Fruit fly (Drosophila melanogaster) whole organism, embryonic: ENCODE results near the gene mRpL10.

Experiments used
- CG10267 ChIP-seq: fragments of 200-800 bp; sonication (Bioruptor generic); optimal IDR thresholded peaks from 2 replicates; lab custom pipeline; 2018; ENCODE audit warnings: missing biosample characterization, mild to moderate bottlenecking, missing genetic modification characterization, moderate library complexity
- CG12659 ChIP-seq: fragments of 200-800 bp; sonication (Bioruptor generic); optimal IDR thresholded peaks from 3 replicates; lab custom pipeline; 2017; ENCODE audit warnings: mild to moderate bottlenecking, missing biosample characterization, missing genetic modification reagents, missing genetic modification characterization
- CG12769 ChIP-seq: fragments of 200-800 bp; sonication (Bioruptor generic); optimal IDR thresholded peaks from 2 replicates; lab custom pipeline; 2019; ENCODE audit warnings: missing biosample characterization, mild to moderate bottlenecking, missing genetic modification characterization, moderate library complexity
- CG14014 ChIP-seq: fragments of 200-800 bp; sonication (Bioruptor generic); IDR thresholded peaks from 2 replicates; pipeline ENCODE4 v1.3.6; 2022; ENCODE audit warnings: missing biosample characterization, missing genetic modification characterization
- CG1529 ChIP-seq: fragments of 200-800 bp; sonication (Bioruptor generic); optimal IDR thresholded peaks from 3 replicates; lab custom pipeline; 2018; ENCODE audit warnings: missing biosample characterization, missing genetic modification characterization
- CG15479 ChIP-seq: fragments of 200-800 bp; sonication (Bioruptor generic); optimal IDR thresholded peaks from 3 replicates; lab custom pipeline; 2019; ENCODE audit warnings: missing biosample characterization, mild to moderate bottlenecking, missing genetic modification characterization, moderate library complexity
- CG17568 ChIP-seq: fragments of 200-800 bp; sonication (Bioruptor generic); optimal IDR thresholded peaks from 2 replicates; lab custom pipeline; 2018; ENCODE audit warnings: missing biosample characterization, mild to moderate bottlenecking, missing genetic modification characterization, moderate library complexity
- CG18764 ChIP-seq: fragments of 200-800 bp; sonication (Bioruptor generic); optimal IDR thresholded peaks from 3 replicates; lab custom pipeline; 2016; ENCODE audit warnings: missing biosample characterization, missing genetic modification characterization
- CG2129 ChIP-seq: fragments of 200-800 bp; sonication (Bioruptor generic); IDR thresholded peaks from 2 replicates; pipeline ENCODE4 v1.3.6; 2022; ENCODE audit warnings: missing biosample characterization, missing genetic modification characterization; ENCODE audit not compliant: partially characterized antibody
- CG3281 ChIP-seq: fragments of 200-800 bp; sonication (Bioruptor generic); optimal IDR thresholded peaks from 3 replicates; lab custom pipeline; 2017; ENCODE audit warnings: missing biosample characterization, mild to moderate bottlenecking, missing genetic modification characterization
- CG34422 ChIP-seq: fragments of 200-800 bp; sonication (Bioruptor generic); IDR thresholded peaks from 3 replicates; pipeline ENCODE4 v1.3.6; 2022; ENCODE audit warnings: missing biosample characterization, missing genetic modification characterization
- CG3995 ChIP-seq: fragments of 200-800 bp; sonication (Bioruptor generic); optimal IDR thresholded peaks from 3 replicates; lab custom pipeline; 2016; ENCODE audit warnings: missing biosample characterization, missing genetic modification characterization
- CG4424 ChIP-seq: fragments of 200-800 bp; sonication (Bioruptor generic); optimal IDR thresholded peaks from 3 replicates; lab custom pipeline; 2016; ENCODE audit warnings: missing biosample characterization, missing genetic modification characterization
- CG4730 ChIP-seq: fragments of 200-800 bp; sonication (Bioruptor generic); IDR thresholded peaks from 2 replicates; pipeline ENCODE4 v1.3.6; 2022; ENCODE audit warnings: missing biosample characterization, missing genetic modification characterization
- CG4820 ChIP-seq: fragments of 200-800 bp; sonication (Bioruptor generic); optimal IDR thresholded peaks from 3 replicates; lab custom pipeline; 2016; ENCODE audit warnings: missing biosample characterization, missing genetic modification characterization
- CG5180 ChIP-seq: fragments of 200-800 bp; sonication (Bioruptor generic); optimal IDR thresholded peaks from 3 replicates; lab custom pipeline; 2017; ENCODE audit warnings: missing biosample characterization, missing genetic modification characterization, mild to moderate bottlenecking, moderate library complexity, missing genetic modification reagents
- CG6683 ChIP-seq: fragments of 200-800 bp; sonication (Bioruptor generic); optimal IDR thresholded peaks from 2 replicates; lab custom pipeline; 2017; ENCODE audit warnings: missing biosample characterization, mild to moderate bottlenecking, missing genetic modification characterization, missing genetic modification reagents
- CG8089 ChIP-seq: fragments of 200-800 bp; sonication (Bioruptor generic); optimal IDR thresholded peaks from 3 replicates; lab custom pipeline; 2016; ENCODE audit warnings: missing biosample characterization, missing genetic modification characterization
- CG9215 ChIP-seq: fragments of 200-800 bp; sonication (Bioruptor generic); IDR thresholded peaks from 2 replicates; pipeline ENCODE4 v1.3.6; 2022; ENCODE audit warnings: missing biosample characterization, missing genetic modification characterization
- Chrac-16 ChIP-seq: fragments of 200-800 bp; sonication (Bioruptor generic); optimal IDR thresholded peaks from 3 replicates; lab custom pipeline; 2016; ENCODE audit warnings: missing biosample characterization, missing genetic modification characterization
- D19B ChIP-seq: fragments of 200-800 bp; sonication (Bioruptor generic); optimal IDR thresholded peaks from 2 replicates; lab custom pipeline; 2017; ENCODE audit warnings: missing biosample characterization, mild to moderate bottlenecking, missing genetic modification characterization
- Dbx ChIP-seq: fragments of 200-800 bp; sonication (Bioruptor generic); IDR thresholded peaks from 3 replicates; pipeline ENCODE4 v1.3.6; 2022; ENCODE audit warnings: missing biosample characterization, missing genetic modification characterization
- Dp ChIP-seq: fragments of 200-800 bp; sonication (Bioruptor generic); optimal IDR thresholded peaks from 2 replicates; lab custom pipeline; 2018; ENCODE audit warnings: missing biosample characterization, mild to moderate bottlenecking, missing genetic modification characterization, moderate library complexity
- Eip74EF ChIP-seq, 2 experiments: fragments of 200-800 bp in 1 of 2; fragments of >200 bp in 1 of 2; sonication (Bioruptor generic) in 1 of 2; optimal IDR thresholded peaks; 2 replicates each; lab custom pipeline; 2017 to 2019; ENCODE audit warnings: missing biosample characterization in 2 of 2, missing genetic modification characterization in 2 of 2, mild to moderate bottlenecking in 1 of 2, moderate library complexity in 1 of 2
- Ets97D ChIP-seq: fragments of 200-800 bp; sonication (Bioruptor generic); optimal IDR thresholded peaks from 3 replicates; lab custom pipeline; 2016; ENCODE audit warnings: missing biosample characterization, missing genetic modification characterization
- Fer3 ChIP-seq: fragments of 200-800 bp; sonication (Bioruptor generic); optimal IDR thresholded peaks from 2 replicates; lab custom pipeline; 2018; ENCODE audit warnings: missing biosample characterization, mild to moderate bottlenecking, missing genetic modification characterization, moderate library complexity
- HLHmδ ChIP-seq: fragments of 200-800 bp; sonication (Bioruptor generic); optimal IDR thresholded peaks from 2 replicates; lab custom pipeline; 2018; ENCODE audit warnings: missing biosample characterization, mild to moderate bottlenecking, missing genetic modification characterization, moderate library complexity
- Hr51 ChIP-seq, 2 experiments: fragments of 200-800 bp; sonication (Bioruptor generic); optimal IDR thresholded peaks; 2 replicates in 1 of 2; 3 replicates in 1 of 2; lab custom pipeline; 2016 to 2018; ENCODE audit warnings: missing biosample characterization in 2 of 2, missing genetic modification characterization in 2 of 2, mild to moderate bottlenecking in 1 of 2, moderate library complexity in 1 of 2
- Meics ChIP-seq: fragments of 200-800 bp; sonication (Bioruptor generic); optimal IDR thresholded peaks from 2 replicates; lab custom pipeline; 2017; ENCODE audit warnings: missing biosample characterization, mild to moderate bottlenecking, missing genetic modification characterization
- NC2β ChIP-seq: fragments of 200-800 bp; sonication (Bioruptor generic); optimal IDR thresholded peaks from 2 replicates; lab custom pipeline; 2016; ENCODE audit warnings: missing biosample characterization, missing genetic modification characterization
- NFAT ChIP-seq: fragments of 200-800 bp; sonication (Bioruptor generic); IDR thresholded peaks from 2 replicates; pipeline ENCODE4 v1.3.6; 2022; ENCODE audit warnings: missing biosample characterization, missing genetic modification characterization
- Nf-YB ChIP-seq: fragments of 200-800 bp; sonication (Bioruptor generic); optimal IDR thresholded peaks from 3 replicates; lab custom pipeline; 2019; ENCODE audit warnings: missing biosample characterization, mild to moderate bottlenecking, missing genetic modification characterization, moderate library complexity
- PHDP ChIP-seq: fragments of 200-800 bp; sonication (Bioruptor generic); optimal IDR thresholded peaks from 3 replicates; lab custom pipeline; 2018; ENCODE audit warnings: missing biosample characterization, mild to moderate bottlenecking, missing genetic modification characterization, moderate library complexity
- Rx ChIP-seq: fragments of 200-800 bp; sonication (Bioruptor generic); IDR thresholded peaks from 2 replicates; pipeline ENCODE4 v1.3.6; 2022; ENCODE audit warnings: missing biosample characterization, missing genetic modification characterization
- Sin3A ChIP-seq: fragments of >200 bp; optimal IDR thresholded peaks from 2 replicates; lab custom pipeline; 2018
- Sox100B ChIP-seq: fragments of 200-800 bp; sonication (Bioruptor generic); optimal IDR thresholded peaks from 3 replicates; lab custom pipeline; 2018; ENCODE audit warnings: missing biosample characterization, mild to moderate bottlenecking, missing genetic modification characterization
- Sry-β ChIP-seq: fragments of 200-800 bp; sonication (Bioruptor generic); optimal IDR thresholded peaks from 2 replicates; lab custom pipeline; 2018; ENCODE audit warnings: missing biosample characterization, mild to moderate bottlenecking, missing genetic modification characterization, moderate library complexity
- TFAM ChIP-seq: fragments of 200-800 bp; sonication (Bioruptor generic); optimal IDR thresholded peaks from 2 replicates; lab custom pipeline; 2017; ENCODE audit warnings: missing biosample characterization, missing genetic modification characterization, inconsistent platforms
- ci ChIP-seq: fragments of 200-800 bp; sonication (Bioruptor generic); IDR thresholded peaks from 3 replicates; pipeline ENCODE4 v1.3.6; 2022; ENCODE audit warnings: missing biosample characterization, missing genetic modification characterization
- disco-r ChIP-seq: fragments of 200-800 bp; sonication (Bioruptor generic); optimal IDR thresholded peaks from 2 replicates; lab custom pipeline; 2016; ENCODE audit warnings: missing biosample characterization, missing genetic modification characterization
- fru ChIP-seq: fragments of >200 bp; optimal IDR thresholded peaks from 2 replicates; lab custom pipeline; 2017
- jigr1 ChIP-seq: fragments of 200-800 bp; sonication (Bioruptor generic); IDR thresholded peaks from 3 replicates; pipeline ENCODE4 v1.3.6; 2022; ENCODE audit warnings: missing biosample characterization, missing genetic modification characterization
- ken ChIP-seq: fragments of 200-800 bp; sonication (Bioruptor generic); IDR thresholded peaks from 3 replicates; pipeline ENCODE4 v1.3.6; 2022; ENCODE audit warnings: missing biosample characterization, missing genetic modification characterization
- lbe ChIP-seq: fragments of 200-800 bp; sonication (Bioruptor generic); optimal IDR thresholded peaks from 2 replicates; lab custom pipeline; 2016; ENCODE audit warnings: missing biosample characterization, mild to moderate bottlenecking, missing genetic modification characterization
- maf-S ChIP-seq: fragments of 200-800 bp; sonication (Bioruptor generic); optimal IDR thresholded peaks from 2 replicates; lab custom pipeline; 2016; ENCODE audit warnings: missing biosample characterization, missing genetic modification characterization
- odd ChIP-seq: fragments of 200-800 bp; sonication (Bioruptor generic); optimal IDR thresholded peaks from 2 replicates; lab custom pipeline; 2017; ENCODE audit warnings: missing biosample characterization, mild to moderate bottlenecking, missing genetic modification characterization
- rib ChIP-seq: fragments of 200-800 bp; sonication (Bioruptor generic); IDR thresholded peaks from 2 replicates; pipeline ENCODE4 v1.3.6; 2022; ENCODE audit warnings: missing biosample characterization, missing genetic modification characterization
- sug ChIP-seq: fragments of 200-800 bp; optimal IDR thresholded peaks from 2 replicates; lab custom pipeline; 2019; ENCODE audit warnings: missing biosample characterization, mild to moderate bottlenecking, missing genetic modification characterization, moderate library complexity
- tll ChIP-seq, 2 experiments: fragments of 200-800 bp in 1 of 2; fragments of >200 bp in 1 of 2; sonication (Bioruptor generic) in 1 of 2; optimal IDR thresholded peaks; 2 replicates each; lab custom pipeline; 2017 to 2019; ENCODE audit warnings: missing biosample characterization in 2 of 2, missing genetic modification characterization in 2 of 2, mild to moderate bottlenecking in 1 of 2, moderate library complexity in 1 of 2
- tna ChIP-seq: fragments of 200-800 bp; sonication (Bioruptor generic); IDR thresholded peaks from 2 replicates; pipeline ENCODE4 v1.3.6; 2022; ENCODE audit warnings: missing biosample characterization, missing genetic modification characterization; ENCODE audit not compliant: partially characterized antibody
- trh ChIP-seq: fragments of 200-800 bp; sonication (Bioruptor generic); optimal IDR thresholded peaks from 2 replicates; lab custom pipeline; 2016; ENCODE audit warnings: missing biosample characterization, missing genetic modification characterization
- vfl ChIP-seq: fragments of 200-800 bp; sonication (Bioruptor generic); optimal IDR thresholded peaks from 2 replicates; lab custom pipeline; 2016; ENCODE audit warnings: missing biosample characterization, missing genetic modification characterization

mRpL10 gene

DNA sequence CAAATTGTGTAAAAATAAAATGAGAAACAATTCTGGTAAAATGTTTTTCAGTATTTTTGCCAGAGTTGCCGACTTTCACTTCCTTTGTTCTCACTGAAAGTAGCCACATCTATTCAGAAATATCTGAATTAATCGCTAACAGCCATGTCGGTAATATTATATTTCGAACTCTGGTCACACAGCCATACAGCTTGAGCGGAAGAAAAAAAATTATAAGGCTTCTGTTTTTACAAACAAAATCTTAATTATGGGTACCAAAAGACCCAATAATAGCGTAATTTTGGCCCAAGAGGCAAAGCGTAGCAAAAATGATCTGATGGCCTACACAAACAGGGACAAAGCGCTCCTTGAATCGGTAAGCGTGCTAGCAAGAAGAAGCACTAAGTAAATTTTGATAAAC, 47.6 kb upstream of the mRpL10 start, which contains the start of gene CG3436 (continued):
- no peak for TF ChIP-seq CG4820
- TF ChIP-seq Dp (GFP tag; lab: Kevin White, UChicago): peak; percentile 22
- TF ChIP-seq Meics (GFP tag; lab: Kevin White, UChicago): no peak
- no peak for TF ChIP-seq trh (GFP tag; lab: Kevin White, UChicago)
- TF ChIP-seq CG5180: no peak
- no peak for TF ChIP-seq CG14014 (GFP tag; lab: Robert Waterston, UW)
- TF ChIP-seq TFAM (GFP tag; lab: Kevin White, UChicago): no peak
- TF ChIP-seq CG1529 (GFP tag; lab: Kevin White, UChicago): no peak
- TF ChIP-seq D19B (GFP tag; lab: Kevin White, UChicago): no peak
- peak; percentile 44 for TF ChIP-seq Sin3A (lab: Kevin White, UChicago)
- TF ChIP-seq tll (GFP tag; optimal IDR thresholded peaks at IDR 0.05; lab: Kevin White, UChicago): no peak
- TF ChIP-seq CG12769 (tag; lab: Kevin White, UChicago): no peak
- no peak for TF ChIP-seq Eip74EF (GFP tag; optimal IDR thresholded peaks at IDR 0.05; lab: Kevin White, UChicago)
- TF ChIP-seq Rx (GFP tag; lab: Robert Waterston, UW): no peak
- TF ChIP-seq lbe (GFP tag; lab: Kevin White, UChicago): peak; percentile 11
- TF ChIP-seq HLHmδ: no peak
- no peak for TF ChIP-seq ken (GFP tag; lab: Robert Waterston, UW)
- TF ChIP-seq Fer3: no peak
- TF ChIP-seq CG3995: no peak
- peak; percentile 68 for TF ChIP-seq CG12659 (GFP tag; lab: Kevin White, UChicago)
- TF ChIP-seq ci (GFP tag; lab: Robert Waterston, UW): no peak
- no peak for TF ChIP-seq Hr51 (GFP tag; optimal IDR thresholded peaks at IDR 0.05; lab: Kevin White, UChicago)
- TF ChIP-seq jigr1 (GFP tag; lab: Robert Waterston, UW): no peak
- TF ChIP-seq sug (tag; lab: Kevin White, UChicago): peak; percentile 37
- TF ChIP-seq Nf-YB (GFP tag; lab: Kevin White, UChicago): no peak
- TF ChIP-seq Chrac-16 (GFP tag; lab: Kevin White, UChicago): no peak
- TF ChIP-seq odd (GFP tag; lab: Kevin White, UChicago): no peak
- TF ChIP-seq disco-r (GFP tag; lab: Kevin White, UChicago): no peak
- no peak for TF ChIP-seq CG4424
- no peak for TF ChIP-seq CG6683 (GFP tag; lab: Kevin White, UChicago)
- TF ChIP-seq CG8089 (GFP tag; lab: Kevin White, UChicago): no peak
- TF ChIP-seq rib: no peak
- no peak for TF ChIP-seq Sox100B (GFP tag; lab: Kevin White, UChicago)
- TF ChIP-seq Sry-β: peak; percentile 66
- TF ChIP-seq CG15479 (GFP tag; lab: Kevin White, UChicago): no peak
- TF ChIP-seq vfl (GFP tag; lab: Kevin White, UChicago): no peak
- TF ChIP-seq CG3281: no peak
- TF ChIP-seq CG17568: no peak
- TF ChIP-seq NC2β (GFP tag; lab: Kevin White, UChicago): peak; percentile 12
- TF ChIP-seq CG9215 (GFP tag; lab: Robert Waterston, UW): no peak
- peak; percentile 27 for TF ChIP-seq PHDP
- TF ChIP-seq maf-S (GFP tag; lab: Kevin White, UChicago): no peak
- TF ChIP-seq NFAT: no peak
- TF ChIP-seq tna (GFP tag; lab: Robert Waterston, UW): no peak
- no peak for TF ChIP-seq CG2129
- TF ChIP-seq Ets97D (GFP tag; lab: Kevin White, UChicago): peak; percentile 87
- no peak for TF ChIP-seq CG34422
- TF ChIP-seq CG10267 (tag; lab: Kevin White, UChicago): peak; percentile 31
- TF ChIP-seq CG18764 (GFP tag; lab: Kevin White, UChicago): no peak
- no peak for TF ChIP-seq CG4730 (GFP tag; lab: Robert Waterston, UW)
- no peak for TF ChIP-seq Dbx
- no peak for TF ChIP-seq fru (lab: Kevin White, UChicago)
